Worm (Caenorhabditis elegans) whole organism, mixed stage, embryonic: ENCODE results near the gene tut-2.

ENCODE experiments used
- drap-1 ChIP-seq: fragments of 200-800 bp; sonication (Bioruptor generic); optimal IDR thresholded peaks from 3 replicates; lab custom pipeline; 2018; ENCODE audit warnings: mild to moderate bottlenecking, missing genetic modification characterization, missing compliant biosample characterization
- elt-1 ChIP-seq: sonication (generic microtip); optimal IDR thresholded peaks from 2 replicates; lab custom pipeline; 2017; ENCODE audit warnings: missing genetic modification characterization, mild to moderate bottlenecking, missing compliant biosample characterization, antibody characterized with exemption, moderate library complexity, borderline replicate concordance; ENCODE audit not compliant: insufficient read depth
- elt-3 ChIP-seq: fragments of 150-350 bp; optimal IDR thresholded peaks from 2 replicates; lab custom pipeline; 2014; ENCODE audit warnings: missing biosample characterization, missing genetic modification characterization
- nhr-28 ChIP-seq: fragments of 150-350 bp; optimal IDR thresholded peaks from 2 replicates; lab custom pipeline; 2014; ENCODE audit warnings: missing biosample characterization, missing genetic modification characterization
- nhr-76 ChIP-seq: sonication (generic microtip); optimal IDR thresholded peaks from 2 replicates; lab custom pipeline; 2017; ENCODE audit warnings: missing biosample characterization, missing genetic modification characterization
- pha-4 ChIP-seq: fragments of 150-350 bp; optimal IDR thresholded peaks from 2 replicates; lab custom pipeline; 2018; ENCODE audit warnings: missing biosample characterization, missing genetic modification reagents, missing genetic modification characterization
- sem-2 ChIP-seq: fragments of 200-800 bp; sonication (Bioruptor generic); optimal IDR thresholded peaks from 2 replicates; lab custom pipeline; 2018; ENCODE audit warnings: mild to moderate bottlenecking, missing genetic modification characterization, missing compliant biosample characterization
- unc-39 ChIP-seq: fragments of 150-350 bp; optimal IDR thresholded peaks from 2 replicates; lab custom pipeline; 2014; ENCODE audit warnings: missing biosample characterization, missing genetic modification characterization
- zip-8 ChIP-seq: fragments of 150-350 bp; optimal IDR thresholded peaks from 2 replicates; lab custom pipeline; 2014; ENCODE audit warnings: missing biosample characterization, missing genetic modification characterization
- ztf-11 ChIP-seq: fragments of 150-350 bp; optimal IDR thresholded peaks from 2 replicates; lab custom pipeline; 2014; ENCODE audit warnings: missing biosample characterization, missing genetic modification characterization

DNA sequence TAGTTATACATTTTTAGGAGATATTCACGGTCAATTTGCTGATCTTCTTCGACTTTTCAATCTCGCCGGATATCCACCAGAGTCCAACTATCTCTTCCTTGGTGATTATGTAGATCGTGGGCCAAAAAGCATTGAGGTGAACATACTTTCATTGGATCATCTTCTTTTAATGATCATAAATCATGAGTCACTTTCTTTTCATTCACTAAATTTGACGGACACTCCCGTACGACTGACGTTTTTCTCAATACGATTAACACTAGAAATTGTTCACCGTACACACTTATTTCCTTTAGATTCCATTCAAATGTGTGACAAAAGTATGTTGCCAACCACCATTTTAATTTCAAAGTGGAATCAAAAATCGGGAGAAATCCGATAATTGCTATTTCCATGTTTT lies 44.9 kb downstream of the tut-2 start:
- TF ChIP-seq pha-4 (tag; lab: Kevin White, UChicago) (no peak), zip-8 (tag; lab: Kevin White, UChicago) (no peak), ztf-11 (no peak), drap-1 (GFP tag; lab: Kevin White, UChicago) (no peak), elt-3 (tag; lab: Kevin White, UChicago) (no peak), elt-1 (tag; lab: Kevin White, UChicago) (no peak), nhr-76 (tag; lab: Kevin White, UChicago) (no peak), sem-2 (GFP tag; lab: Kevin White, UChicago) (no peak), unc-39 (tag; lab: Kevin White, UChicago) (no peak), nhr-28 (tag; lab: Kevin White, UChicago) (no peak)
